Fruit fly (Drosophila melanogaster): ENCODE measurements around the gene Tsp66A.

dm6 chr3L:7434198-7434597 is 31.1 kb upstream of the Tsp66A start:
- TF ChIP-seq CG8478 (optimal IDR thresholded peaks at IDR 0.05) (no peak), CTCF (optimal IDR thresholded peaks at IDR 0.05) (no peak)
